Worm (Caenorhabditis elegans) whole organism, young adult: ENCODE data around the gene C16C8.9.
"Not testable (repeated sequence)": the region's sequence is repeated elsewhere in the genome, so short reads cannot be mapped to it uniquely, and the experiment has no call there.

Experiments
- B0261.1 ChIP-seq: sonication (generic microtip); optimal IDR thresholded peaks from 2 replicates; lab custom pipeline; 2016; ENCODE audit warnings: mild to moderate bottlenecking, missing genetic modification characterization, moderate library complexity, missing compliant biosample characterization
- B0336.3 ChIP-seq: fragments of 200-800 bp; sonication (Bioruptor generic); IDR thresholded peaks from 2 replicates; pipeline ENCODE4 v1.3.6; 2022; ENCODE audit warnings: missing genetic modification characterization, missing compliant biosample characterization
- C17E4.6 ChIP-seq: fragments of 200-800 bp; sonication (Bioruptor generic); IDR thresholded peaks from 2 replicates; pipeline ENCODE4 v1.3.6; 2022; ENCODE audit warnings: missing genetic modification reagents, missing genetic modification characterization, missing compliant biosample characterization
- D2030.7 ChIP-seq: fragments of 200-800 bp; sonication (Bioruptor generic); IDR thresholded peaks from 2 replicates; pipeline ENCODE4 v1.3.6; 2022; ENCODE audit warnings: missing genetic modification reagents, missing genetic modification characterization, missing compliant biosample characterization
- F49E8.2 ChIP-seq: sonication (generic microtip); optimal IDR thresholded peaks from 3 replicates; lab custom pipeline; 2017; ENCODE audit warnings: missing genetic modification characterization, mild to moderate bottlenecking, missing compliant biosample characterization, antibody characterized with exemption, moderate library complexity; ENCODE audit not compliant: insufficient read depth
- F52B5.7 ChIP-seq: sonication (generic microtip); optimal IDR thresholded peaks from 2 replicates; lab custom pipeline; 2016; ENCODE audit warnings: mild to moderate bottlenecking, missing genetic modification characterization, missing compliant biosample characterization
- F57A8.1 ChIP-seq: fragments of 200-800 bp; sonication (Bioruptor generic); optimal IDR thresholded peaks from 2 replicates; lab custom pipeline; 2018; ENCODE audit warnings: mild to moderate bottlenecking, missing genetic modification characterization, moderate library complexity, missing compliant biosample characterization
- Y53F4B.3 ChIP-seq: fragments of 200-800 bp; sonication (Bioruptor generic); IDR thresholded peaks from 2 replicates; pipeline ENCODE4 v1.3.6; 2022; ENCODE audit warnings: missing genetic modification reagents, missing genetic modification characterization, missing compliant biosample characterization
- aptf-3 ChIP-seq: fragments of 200-800 bp; sonication (Bioruptor generic); IDR thresholded peaks from 2 replicates; pipeline ENCODE4 v1.3.6; 2022; ENCODE audit warnings: missing genetic modification characterization, missing compliant biosample characterization
- ccch-3 ChIP-seq: fragments of 200-800 bp; sonication (Bioruptor generic); optimal IDR thresholded peaks from 2 replicates; lab custom pipeline; 2018; ENCODE audit warnings: mild to moderate bottlenecking, missing genetic modification characterization, missing compliant biosample characterization
- ceh-40 ChIP-seq: fragments of 200-800 bp; sonication (Bioruptor generic); IDR thresholded peaks from 2 replicates; pipeline ENCODE4 v1.3.6; 2022; ENCODE audit warnings: missing genetic modification characterization, missing compliant biosample characterization
- die-1 ChIP-seq: sonication (generic microtip); optimal IDR thresholded peaks from 2 replicates; lab custom pipeline; 2016; ENCODE audit warnings: missing genotype, mild to moderate bottlenecking, missing genetic modification characterization, missing compliant biosample characterization
- dpl-1 ChIP-seq: fragments of 150-350 bp; optimal IDR thresholded peaks from 2 replicates; lab custom pipeline; 2014; ENCODE audit warnings: missing biosample characterization, missing genetic modification reagents, missing genetic modification characterization
- egl-44 ChIP-seq: fragments of 200-800 bp; sonication (Bioruptor generic); IDR thresholded peaks from 2 replicates; pipeline ENCODE4 v1.3.6; 2022; ENCODE audit warnings: missing genetic modification reagents, missing genetic modification characterization, missing compliant biosample characterization
- egrh-3 ChIP-seq: fragments of 200-800 bp; sonication (Bioruptor generic); IDR thresholded peaks from 2 replicates; pipeline ENCODE4 v1.3.6; 2022; ENCODE audit warnings: missing genetic modification reagents, missing genetic modification characterization, missing compliant biosample characterization
- hsf-1 ChIP-seq: fragments of 200-800 bp; sonication (Bioruptor generic); IDR thresholded peaks from 2 replicates; pipeline ENCODE4 v1.3.6; 2022; ENCODE audit warnings: missing genetic modification reagents, missing genetic modification characterization, missing compliant biosample characterization
- lag-1 ChIP-seq: fragments of 200-800 bp; sonication (Bioruptor generic); IDR thresholded peaks from 2 replicates; pipeline ENCODE4 v1.3.6; 2022; ENCODE audit warnings: missing genetic modification reagents, missing genetic modification characterization, missing compliant biosample characterization
- lsl-1 ChIP-seq: fragments of 200-800 bp; sonication (Bioruptor generic); optimal IDR thresholded peaks from 2 replicates; lab custom pipeline; 2018; ENCODE audit warnings: mild to moderate bottlenecking, missing genetic modification characterization, moderate library complexity, missing compliant biosample characterization
- lsy-27 ChIP-seq: sonication (generic microtip); optimal IDR thresholded peaks from 2 replicates; lab custom pipeline; 2017; ENCODE audit warnings: missing genetic modification characterization, mild to moderate bottlenecking, missing compliant biosample characterization, antibody characterized with exemption, missing genotype, borderline replicate concordance; ENCODE audit not compliant: insufficient read depth
- madf-10 ChIP-seq: sonication (generic microtip); optimal IDR thresholded peaks from 2 replicates; lab custom pipeline; 2016; ENCODE audit warnings: mild to moderate bottlenecking, missing genetic modification characterization, missing compliant biosample characterization
- madf-6 ChIP-seq: fragments of 200-800 bp; sonication (Bioruptor generic); IDR thresholded peaks from 2 replicates; pipeline ENCODE4 v1.3.6; 2022; ENCODE audit warnings: missing genetic modification reagents, missing genetic modification characterization, missing compliant biosample characterization
- mes-4 ChIP-seq: sonication (generic microtip); optimal IDR thresholded peaks from 2 replicates; lab custom pipeline; 2016; ENCODE audit warnings: missing genotype, missing genetic modification characterization, missing compliant biosample characterization
- nfya-1 ChIP-seq: sonication (generic microtip); optimal IDR thresholded peaks from 2 replicates; lab custom pipeline; 2017; ENCODE audit warnings: antibody characterized with exemption, missing compliant biosample characterization, missing genetic modification characterization, borderline replicate concordance; ENCODE audit not compliant: insufficient read depth
- nfyb-1 ChIP-seq: fragments of 200-800 bp; sonication (Bioruptor generic); IDR thresholded peaks from 2 replicates; pipeline ENCODE4 v1.3.6; 2022; ENCODE audit warnings: missing genetic modification reagents, missing genetic modification characterization, missing compliant biosample characterization
- nhr-27 ChIP-seq: fragments of 200-800 bp; sonication (Bioruptor generic); optimal IDR thresholded peaks from 2 replicates; lab custom pipeline; 2018; ENCODE audit warnings: mild to moderate bottlenecking, missing genetic modification characterization, moderate library complexity, missing compliant biosample characterization
- nhr-80 ChIP-seq: sonication (generic microtip); optimal IDR thresholded peaks from 2 replicates; lab custom pipeline; 2016; ENCODE audit warnings: missing genetic modification characterization, missing compliant biosample characterization
- pbrm-1 ChIP-seq: fragments of 200-800 bp; sonication (Bioruptor generic); IDR thresholded peaks from 2 replicates; pipeline ENCODE4 v1.3.6; 2022; ENCODE audit warnings: missing genetic modification reagents, missing genetic modification characterization, missing compliant biosample characterization
- snpc-1.3 ChIP-seq: sonication (generic microtip); optimal IDR thresholded peaks from 2 replicates; lab custom pipeline; 2017; ENCODE audit warnings: missing genetic modification characterization, mild to moderate bottlenecking, missing compliant biosample characterization, antibody characterized with exemption, moderate library complexity, missing genotype, missing genetic modification reagents; ENCODE audit not compliant: insufficient read depth
- snpc-3.4 ChIP-seq: sonication (generic microtip); optimal IDR thresholded peaks from 2 replicates; lab custom pipeline; 2017; ENCODE audit warnings: missing genetic modification characterization, mild to moderate bottlenecking, missing compliant biosample characterization, antibody characterized with exemption, moderate library complexity, missing genotype, missing genetic modification reagents
- unc-62 ChIP-seq: fragments of 150-350 bp; optimal IDR thresholded peaks from 2 replicates; lab custom pipeline; 2014; ENCODE audit warnings: missing biosample characterization, missing genetic modification reagents, missing genetic modification characterization
- ztf-26 ChIP-seq: sonication (generic microtip); optimal IDR thresholded peaks from 2 replicates; lab custom pipeline; 2017; ENCODE audit warnings: missing genetic modification characterization, missing compliant biosample characterization

Gene C16C8.9

DNA sequence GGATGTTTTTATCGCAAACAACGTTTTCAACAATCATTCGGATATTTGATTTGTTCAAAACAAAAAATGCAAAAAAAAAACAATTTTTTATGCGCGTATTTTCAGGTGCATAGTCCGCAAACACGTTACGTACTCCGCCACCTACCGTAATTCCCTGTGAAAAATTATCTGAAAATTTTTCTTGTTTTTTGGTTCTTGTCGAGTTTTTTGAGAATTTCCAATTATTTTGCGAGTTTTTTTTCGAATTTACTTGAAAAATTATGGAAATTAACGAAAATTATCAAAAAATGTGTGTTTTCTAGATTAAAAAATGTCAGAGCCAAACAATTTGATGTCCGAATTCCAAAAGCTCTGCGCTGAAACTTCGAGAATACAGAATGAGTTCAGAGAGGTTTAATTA is 10.6 kb downstream of the C16C8.9 start, which contains the start of gene C16C8.12:
Gene C16C8.12 (plus strand): TSS at position 301 of the 400 bp plus-strand sequence.
- TF ChIP-seq D2030.7 (GFP tag; lab: Robert Waterston, UW) (peak; percentile 18; the same call in 1 of the 2 replicates), aptf-3 (GFP tag; lab: Robert Waterston, UW) (no peak), lsl-1 (peak; percentile 72)

DNA sequence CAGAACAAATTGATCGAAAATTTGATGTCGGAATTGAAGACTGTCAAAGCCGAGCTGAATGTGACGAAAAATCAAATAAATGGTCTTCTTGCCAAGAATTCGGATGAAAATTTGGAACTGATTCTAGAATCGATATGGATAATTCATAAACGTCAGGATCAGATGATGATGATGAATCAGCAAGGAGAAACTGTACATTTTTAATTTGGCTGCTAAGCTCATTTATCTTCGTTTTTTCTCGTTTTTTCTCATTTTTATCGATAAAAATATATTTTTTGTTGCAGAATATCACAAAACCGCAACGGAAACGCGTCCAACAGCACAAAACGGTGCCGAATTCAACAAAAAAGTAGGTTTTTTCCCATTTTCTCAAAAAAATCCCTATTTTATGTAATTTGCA is 13.5 kb downstream of the C16C8.9 start, which contains the start of gene C16C8.14:
Gene C16C8.14 (plus strand): TSS at position 301 of the 400 bp plus-strand sequence.
- not testable (repeated sequence) for TF ChIP-seq nhr-27 (tag; lab: Kevin White, UChicago); dpl-1; pbrm-1 (GFP tag; lab: Robert Waterston, UW)

DNA sequence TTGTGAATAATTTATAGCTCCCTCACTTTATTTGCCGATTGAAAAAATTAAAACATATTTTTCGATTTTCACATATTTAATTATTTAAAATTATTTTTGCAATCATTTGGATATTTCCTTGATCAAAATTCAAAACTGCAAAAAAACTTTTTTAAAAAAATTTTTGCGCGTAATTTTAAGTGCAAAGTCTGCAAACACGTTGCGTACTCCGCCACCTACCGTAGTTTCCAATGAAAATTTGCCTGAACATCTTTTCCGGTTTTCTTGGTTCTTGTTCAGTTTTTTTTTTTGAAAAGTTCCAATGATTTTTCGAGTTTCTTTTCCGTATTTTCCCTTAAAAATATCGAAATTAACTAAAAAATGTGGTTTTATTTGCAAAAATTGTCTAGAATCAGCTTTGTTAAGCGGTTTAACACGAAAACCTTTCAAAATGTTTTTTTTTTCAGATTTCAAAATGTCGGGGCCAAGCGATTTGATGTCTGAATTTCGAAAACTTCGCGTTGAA is 14.2 kb downstream of the C16C8.9 start, which contains the start of gene C16C8.25:
Gene C16C8.25 (plus strand): TSS at position 455 of the 505 bp plus-strand sequence.
- 0 out of 2 replicates have a peak, but pooled peaks have one; percentile 33 for TF ChIP-seq D2030.7 (GFP tag; lab: Robert Waterston, UW)
- peak; percentile 72 for TF ChIP-seq lsl-1
- TF ChIP-seq madf-6, result peak; percentile 60; the same call in 1 of the 2 replicates
- TF ChIP-seq nfya-1 (tag; lab: Kevin White, UChicago), result no peak

DNA sequence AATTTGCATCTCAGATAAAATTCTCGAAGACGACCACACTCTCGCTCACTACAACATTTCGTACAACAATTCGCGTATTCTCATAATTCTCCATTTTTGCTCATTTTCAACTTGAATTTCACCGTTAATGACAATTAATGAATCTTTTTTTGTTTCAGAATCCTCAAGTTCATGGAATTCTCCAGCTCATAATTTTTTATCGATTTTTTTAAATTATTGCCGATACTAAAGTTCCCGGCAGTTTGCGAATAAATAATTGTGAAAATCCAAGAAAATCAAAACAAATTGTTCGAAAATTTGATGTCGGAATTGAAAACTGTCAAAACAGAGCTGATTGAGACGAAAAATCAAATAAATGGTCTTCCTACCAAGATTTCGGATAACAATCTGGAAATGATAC is 15.1 kb downstream of the C16C8.9 start, which contains the start of gene C16C8.21:
Gene C16C8.21 (plus strand): TSS at position 301 of the 400 bp plus-strand sequence.
- TF ChIP-seq unc-62 (no peak), nfyb-1 (no peak), F57A8.1 (GFP tag; lab: Kevin White, UChicago) (no peak), hsf-1 (GFP tag; lab: Robert Waterston, UW) (no peak), egl-44 (no peak)

DNA sequence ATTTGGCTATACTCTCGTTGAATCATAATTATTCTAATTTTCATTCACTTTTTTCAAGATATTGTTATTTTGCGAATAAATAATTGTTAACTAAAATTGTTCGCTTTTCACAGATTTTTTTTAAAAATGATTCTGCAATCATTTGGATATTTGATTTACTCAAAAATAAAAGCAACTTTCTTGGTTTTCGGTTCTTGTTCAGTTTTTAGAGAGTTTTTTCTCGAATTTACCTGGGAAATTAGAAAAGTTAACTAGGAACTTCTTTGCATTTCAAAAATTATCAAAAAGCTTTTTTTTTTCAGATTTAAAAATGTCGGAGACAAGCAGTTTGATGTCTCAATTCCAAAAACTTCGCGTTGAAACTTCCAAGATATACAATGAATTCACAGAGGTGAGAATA is 16.4 kb downstream of the C16C8.9 start, which contains the start of the genes C16C8.20 and gldi-6:
Gene C16C8.20 (plus strand): TSS at position 301 of the 400 bp plus-strand sequence.
Gene gldi-6 (plus strand): TSS at position 301 of the 400 bp plus-strand sequence.
- no peak for TF ChIP-seq nhr-27 (tag; lab: Kevin White, UChicago)
- TF ChIP-seq lag-1 (GFP tag; lab: Robert Waterston, UW), result no peak
- no peak for TF ChIP-seq egrh-3

DNA sequence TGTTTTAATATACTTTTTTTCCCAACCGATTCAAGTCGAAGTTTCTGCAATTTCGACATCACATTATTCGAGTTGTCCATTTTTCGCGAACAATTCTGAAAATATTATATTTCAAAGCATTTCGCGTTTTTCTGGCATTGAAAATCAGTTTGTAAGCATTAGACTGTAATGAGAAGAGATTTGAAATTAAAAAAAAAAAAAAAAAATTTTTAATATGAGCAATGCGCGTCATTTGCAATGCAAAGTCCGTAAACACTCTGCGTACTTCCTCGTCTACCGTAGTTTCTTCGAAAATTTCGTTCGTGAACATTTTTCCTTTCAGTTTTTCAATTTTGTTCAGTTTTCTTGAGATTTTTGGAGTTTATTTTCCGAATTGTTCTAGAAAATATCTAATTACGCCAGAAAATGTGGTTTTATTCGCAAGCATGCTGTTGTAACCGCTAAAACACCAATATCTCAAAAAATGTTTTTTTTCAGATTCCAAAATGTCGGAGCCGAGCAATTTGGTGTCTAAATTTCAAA is 17.7 kb downstream of the C16C8.9 start, which contains the start of the genes C16C8.5 and C16C8.16:
Gene C16C8.5 (minus strand): TSS at position 101 of the 522 bp plus-strand sequence.
Gene C16C8.16 (plus strand): TSS at position 472 of the 522 bp plus-strand sequence.
- TF ChIP-seq madf-6, result peak; percentile 21; the same call in 1 of the 2 replicates
- TF ChIP-seq B0336.3 (GFP tag; lab: Robert Waterston, UW), result no peak
- no peak for TF ChIP-seq snpc-3.4 (tag; lab: Kevin White, UChicago)
- peak; percentile 71 for TF ChIP-seq lsl-1
- TF ChIP-seq, all 124 proteins: peak for 2

DNA sequence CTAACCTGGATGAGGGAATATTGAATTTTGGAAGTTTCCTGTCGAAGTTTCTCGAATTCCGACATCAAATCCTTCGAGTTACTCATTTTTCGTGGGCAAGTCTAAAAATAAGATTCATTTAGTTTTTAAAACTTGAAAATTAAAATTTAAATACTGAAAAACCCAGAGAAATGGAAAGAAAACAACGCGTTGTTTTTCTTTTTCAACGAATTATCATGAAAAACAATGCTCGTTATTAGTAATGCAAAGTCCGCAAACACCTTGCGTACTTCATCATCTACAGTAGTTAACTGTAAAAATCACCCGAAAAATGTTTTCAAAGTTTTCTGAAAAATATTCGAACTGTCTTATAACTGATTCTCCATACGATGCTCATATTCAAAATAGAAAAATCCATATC is 18.7 kb downstream of the C16C8.9 start, which contains the start of gene C16C8.4:
Gene C16C8.4 (minus strand): TSS at position 101 of the 400 bp plus-strand sequence.
- TF ChIP-seq lsl-1 (peak; percentile 58), lsy-27 (tag; lab: Kevin White, UChicago) (no peak)

DNA sequence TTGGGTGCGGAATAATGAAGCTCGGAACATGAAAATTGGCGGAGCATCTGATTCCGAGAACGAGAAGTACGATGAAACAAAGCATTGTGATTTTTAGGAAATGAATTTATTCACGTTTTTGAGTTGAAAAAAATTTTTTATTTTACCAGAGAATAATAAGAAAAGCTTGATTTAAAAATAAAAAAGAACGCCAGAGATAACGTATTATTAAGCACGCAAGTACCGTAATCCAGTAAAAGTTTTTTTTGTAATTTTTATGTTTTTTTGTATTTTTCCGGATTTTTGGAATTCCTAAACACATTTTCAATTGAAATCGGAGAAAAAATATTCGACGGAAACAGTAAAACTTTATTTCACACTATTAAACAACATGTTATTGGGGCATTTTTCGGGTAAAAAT is 19.8 kb downstream of the C16C8.9 start, which contains the start of gene C16C8.22:
Gene C16C8.22 (minus strand): TSS at position 101 of the 400 bp plus-strand sequence.
- TF ChIP-seq F49E8.2 (tag; lab: Kevin White, UChicago), result no peak
- no peak for TF ChIP-seq C17E4.6 (GFP tag; lab: Robert Waterston, UW)
- no peak for TF ChIP-seq B0336.3 (GFP tag; lab: Robert Waterston, UW)
- TF ChIP-seq die-1 (tag; lab: Kevin White, UChicago), result no peak
- no peak for TF ChIP-seq B0261.1
- TF ChIP-seq F52B5.7 (tag; lab: Kevin White, UChicago), result no peak
- no peak for TF ChIP-seq snpc-3.4 (tag; lab: Kevin White, UChicago)
- no peak for TF ChIP-seq snpc-1.3
- no peak for TF ChIP-seq nhr-80 (tag; lab: Kevin White, UChicago)
- no peak for TF ChIP-seq ceh-40 (GFP tag; lab: Robert Waterston, UW)
- no peak for TF ChIP-seq madf-10 (tag; lab: Kevin White, UChicago)
- no peak for TF ChIP-seq ztf-26 (tag; lab: Kevin White, UChicago)
- no peak for TF ChIP-seq aptf-3 (GFP tag; lab: Robert Waterston, UW)
- no peak for TF ChIP-seq Y53F4B.3
- no peak for TF ChIP-seq ccch-3
- TF ChIP-seq lsy-27 (tag; lab: Kevin White, UChicago), result no peak
- TF ChIP-seq mes-4 (tag; lab: Kevin White, UChicago), result no peak
